Fruit fly (Drosophila melanogaster) whole organism, embryonic: Measurements from ENCODE around the gene CG5846.

Source experiments
- Atf6 ChIP-seq: fragments of 200-800 bp; sonication (Bioruptor generic); IDR thresholded peaks from 2 replicates; pipeline ENCODE4 v1.3.6; 2022; ENCODE audit warnings: missing biosample characterization, missing genetic modification characterization
- B-H2 ChIP-seq: fragments of 200-800 bp; sonication (Bioruptor generic); optimal IDR thresholded peaks from 2 replicates; lab custom pipeline; 2018; ENCODE audit warnings: missing biosample characterization, mild to moderate bottlenecking, missing genetic modification characterization
- CG10321 ChIP-seq: fragments of 200-800 bp; sonication (Bioruptor generic); IDR thresholded peaks from 2 replicates; pipeline ENCODE4 v1.3.6; 2022; ENCODE audit warnings: missing biosample characterization, missing genetic modification characterization
- CG10959 ChIP-seq: fragments of 200-800 bp; sonication (Bioruptor generic); IDR thresholded peaks from 2 replicates; pipeline ENCODE4 v1.3.6; 2022; ENCODE audit warnings: missing biosample characterization, missing genetic modification characterization
- CG11456 ChIP-seq: fragments of 200-800 bp; sonication (Bioruptor generic); IDR thresholded peaks from 3 replicates; pipeline ENCODE4 v1.3.6; 2022; ENCODE audit warnings: missing biosample characterization, missing genetic modification characterization
- CG11723 ChIP-seq: fragments of 200-800 bp; sonication (Bioruptor generic); optimal IDR thresholded peaks from 2 replicates; lab custom pipeline; 2017; ENCODE audit warnings: missing biosample characterization, mild to moderate bottlenecking, missing genetic modification characterization
- CG12744 ChIP-seq: fragments of 200-800 bp; sonication (Bioruptor generic); optimal IDR thresholded peaks from 2 replicates; lab custom pipeline; 2016; ENCODE audit warnings: missing biosample characterization, missing genetic modification characterization
- CG12942 ChIP-seq: fragments of 200-800 bp; sonication (Bioruptor generic); optimal IDR thresholded peaks from 3 replicates; lab custom pipeline; 2016; ENCODE audit warnings: missing biosample characterization, missing genetic modification characterization
- CG13296 ChIP-seq: fragments of 200-800 bp; sonication (Bioruptor generic); optimal IDR thresholded peaks from 3 replicates; lab custom pipeline; 2018; ENCODE audit warnings: missing biosample characterization, mild to moderate bottlenecking, missing genetic modification characterization
- CG13624 ChIP-seq: fragments of 200-800 bp; sonication (Bioruptor generic); optimal IDR thresholded peaks from 2 replicates; lab custom pipeline; 2016; ENCODE audit warnings: missing biosample characterization, missing genetic modification characterization
- CG14441 ChIP-seq: fragments of 200-800 bp; sonication (Bioruptor generic); IDR thresholded peaks from 2 replicates; pipeline ENCODE4 v1.3.6; 2022; ENCODE audit warnings: missing biosample characterization, missing genetic modification characterization
- CG17568 ChIP-seq: fragments of 200-800 bp; sonication (Bioruptor generic); optimal IDR thresholded peaks from 2 replicates; lab custom pipeline; 2018; ENCODE audit warnings: missing biosample characterization, mild to moderate bottlenecking, missing genetic modification characterization, moderate library complexity
- CG18011 ChIP-seq: fragments of 200-800 bp; sonication (Bioruptor generic); optimal IDR thresholded peaks from 2 replicates; lab custom pipeline; 2017; ENCODE audit warnings: missing biosample characterization, missing genetic modification characterization, mild to moderate bottlenecking, moderate library complexity, missing genotype
- CG3163 ChIP-seq: fragments of 200-800 bp; sonication (Bioruptor generic); optimal IDR thresholded peaks from 3 replicates; lab custom pipeline; 2016; ENCODE audit warnings: missing biosample characterization, missing genetic modification characterization
- CG6765 ChIP-seq: fragments of 200-800 bp; sonication (Bioruptor generic); optimal IDR thresholded peaks from 3 replicates; lab custom pipeline; 2017; ENCODE audit warnings: missing biosample characterization, mild to moderate bottlenecking, missing genetic modification characterization
- CG6813 ChIP-seq: fragments of 200-800 bp; sonication (Bioruptor generic); optimal IDR thresholded peaks from 2 replicates; lab custom pipeline; 2017; ENCODE audit warnings: missing biosample characterization, missing genetic modification characterization, mild to moderate bottlenecking, moderate library complexity, missing genetic modification reagents
- CG7963 ChIP-seq: fragments of 200-800 bp; sonication (Bioruptor generic); IDR thresholded peaks from 3 replicates; pipeline ENCODE4 v1.3.6; 2022; ENCODE audit warnings: missing biosample characterization, missing genetic modification characterization; ENCODE audit not compliant: partially characterized antibody
- CG8290 ChIP-seq, 3 experiments: fragments of 200-800 bp; sonication (Bioruptor generic); optimal IDR thresholded peaks; 2 replicates each; lab custom pipeline; 2016 to 2019; ENCODE audit warnings: missing biosample characterization in 3 of 3, missing genetic modification characterization in 3 of 3, mild to moderate bottlenecking in 2 of 3, moderate library complexity in 1 of 3
- CG9437 ChIP-seq: fragments of 200-800 bp; sonication (Bioruptor generic); optimal IDR thresholded peaks from 2 replicates; lab custom pipeline; 2018; ENCODE audit warnings: missing biosample characterization, mild to moderate bottlenecking, missing genetic modification characterization
- CG9727 ChIP-seq: fragments of 200-800 bp; sonication (Bioruptor generic); optimal IDR thresholded peaks from 3 replicates; lab custom pipeline; 2017; ENCODE audit warnings: missing biosample characterization, mild to moderate bottlenecking, missing genetic modification characterization
- CG9932 ChIP-seq: fragments of 200-800 bp; sonication (Bioruptor generic); IDR thresholded peaks from 2 replicates; pipeline ENCODE4 v1.3.6; 2022; ENCODE audit warnings: missing biosample characterization, missing genetic modification characterization
- Gsc ChIP-seq: fragments of 200-800 bp; sonication (Bioruptor generic); IDR thresholded peaks from 2 replicates; pipeline ENCODE4 v1.3.6; 2022; ENCODE audit warnings: missing biosample characterization, missing genetic modification characterization
- H2.0 ChIP-seq: fragments of 200-800 bp; sonication (Bioruptor generic); IDR thresholded peaks from 2 replicates; pipeline ENCODE4 v1.3.6; 2022; ENCODE audit warnings: missing biosample characterization, missing genetic modification characterization
- HmgD ChIP-seq: fragments of 200-800 bp; sonication (Bioruptor generic); optimal IDR thresholded peaks from 3 replicates; lab custom pipeline; 2016; ENCODE audit warnings: missing biosample characterization, missing genetic modification characterization
- Hmr ChIP-seq: fragments of 200-800 bp; sonication (Bioruptor generic); optimal IDR thresholded peaks from 3 replicates; lab custom pipeline; 2017; ENCODE audit warnings: mild to moderate bottlenecking, missing biosample characterization, missing genetic modification reagents, missing genetic modification characterization
- NC2α ChIP-seq: fragments of 200-800 bp; sonication (Bioruptor generic); optimal IDR thresholded peaks from 2 replicates; lab custom pipeline; 2016; ENCODE audit warnings: missing biosample characterization, missing genetic modification characterization
- NC2β ChIP-seq: fragments of 200-800 bp; sonication (Bioruptor generic); optimal IDR thresholded peaks from 2 replicates; lab custom pipeline; 2016; ENCODE audit warnings: missing biosample characterization, missing genetic modification characterization
- NFAT ChIP-seq: fragments of 200-800 bp; sonication (Bioruptor generic); IDR thresholded peaks from 2 replicates; pipeline ENCODE4 v1.3.6; 2022; ENCODE audit warnings: missing biosample characterization, missing genetic modification characterization
- Optix ChIP-seq: fragments of 200-800 bp; sonication (Bioruptor generic); IDR thresholded peaks from 3 replicates; pipeline ENCODE4 v1.3.6; 2022; ENCODE audit warnings: missing biosample characterization, missing genetic modification characterization
- Ptx1 ChIP-seq: fragments of 200-800 bp; sonication (Bioruptor generic); IDR thresholded peaks from 2 replicates; pipeline ENCODE4 v1.3.6; 2022; ENCODE audit warnings: missing biosample characterization, missing genetic modification characterization
- Rx ChIP-seq: fragments of 200-800 bp; sonication (Bioruptor generic); IDR thresholded peaks from 2 replicates; pipeline ENCODE4 v1.3.6; 2022; ENCODE audit warnings: missing biosample characterization, missing genetic modification characterization
- Side ChIP-seq: fragments of 200-800 bp; sonication (Bioruptor generic); optimal IDR thresholded peaks from 2 replicates; lab custom pipeline; 2016; ENCODE audit warnings: missing biosample characterization, missing genetic modification characterization
- Ssrp ChIP-seq: fragments of 200-800 bp; sonication (Bioruptor generic); optimal IDR thresholded peaks from 2 replicates; lab custom pipeline; 2018; ENCODE audit warnings: missing biosample characterization, mild to moderate bottlenecking, missing genetic modification characterization, moderate library complexity
- TFAM ChIP-seq: fragments of 200-800 bp; sonication (Bioruptor generic); optimal IDR thresholded peaks from 2 replicates; lab custom pipeline; 2017; ENCODE audit warnings: missing biosample characterization, missing genetic modification characterization, inconsistent platforms
- bigmax ChIP-seq: fragments of 200-800 bp; sonication (Bioruptor generic); optimal IDR thresholded peaks from 2 replicates; lab custom pipeline; 2018; ENCODE audit warnings: missing biosample characterization, mild to moderate bottlenecking, missing genetic modification characterization
- croc ChIP-seq: fragments of 200-800 bp; sonication (Bioruptor generic); conservative IDR thresholded peaks from 3 replicates; pipeline ENCODE4 v1.3.6; 2022; ENCODE audit warnings: missing biosample characterization, missing genetic modification characterization
- dm ChIP-seq: fragments of 200-800 bp; sonication (Bioruptor generic); optimal IDR thresholded peaks from 3 replicates; lab custom pipeline; 2016; ENCODE audit warnings: missing biosample characterization, missing genetic modification characterization
- dysf ChIP-seq: fragments of 200-800 bp; sonication (Bioruptor generic); IDR thresholded peaks from 3 replicates; pipeline ENCODE4 v1.3.6; 2022; ENCODE audit warnings: missing biosample characterization, missing genetic modification characterization
- gcm ChIP-seq: fragments of 200-800 bp; sonication (Bioruptor generic); optimal IDR thresholded peaks from 2 replicates; lab custom pipeline; 2019; ENCODE audit warnings: missing biosample characterization, mild to moderate bottlenecking, missing genetic modification characterization, moderate library complexity
- hb ChIP-seq: fragments of 200-800 bp; sonication (Bioruptor generic); IDR thresholded peaks from 3 replicates; pipeline ENCODE4 v1.3.6; 2022; ENCODE audit warnings: missing biosample characterization, missing genetic modification characterization; ENCODE audit not compliant: partially characterized antibody
- odd ChIP-seq: fragments of 200-800 bp; sonication (Bioruptor generic); optimal IDR thresholded peaks from 2 replicates; lab custom pipeline; 2017; ENCODE audit warnings: missing biosample characterization, mild to moderate bottlenecking, missing genetic modification characterization
- prd ChIP-seq, 3 experiments: fragments of >200 bp in 2 of 3; fragments of 200-800 bp in 1 of 3; sonication (Bioruptor generic) in 1 of 3; optimal IDR thresholded peaks in 2 of 3; IDR thresholded peaks in 1 of 3; 2 replicates in 2 of 3; 3 replicates in 1 of 3; pipeline versions ENCODE4 v1.3.6 to Lab custom; 2017 to 2022; ENCODE audit warnings: missing biosample characterization in 1 of 3, missing genetic modification characterization in 1 of 3
- pum ChIP-seq: fragments of 200-800 bp; sonication (Bioruptor generic); optimal IDR thresholded peaks from 2 replicates; lab custom pipeline; 2016; ENCODE audit warnings: missing biosample characterization, missing genetic modification characterization
- ranshi ChIP-seq: fragments of 200-800 bp; sonication (Bioruptor generic); IDR thresholded peaks from 2 replicates; pipeline ENCODE4 v1.3.6; 2022; ENCODE audit warnings: missing biosample characterization, missing genetic modification characterization
- row ChIP-seq: fragments of 200-800 bp; sonication (Bioruptor generic); IDR thresholded peaks from 3 replicates; pipeline ENCODE4 v1.3.6; 2022; ENCODE audit warnings: missing biosample characterization, missing genetic modification characterization
- sens ChIP-seq: fragments of 200-800 bp; sonication (Bioruptor generic); peaks from one replicate; lab custom pipeline; 2016; ENCODE audit warnings: missing biosample characterization, missing genetic modification characterization
- slbo ChIP-seq: fragments of 200-800 bp; sonication (Bioruptor generic); IDR thresholded peaks from 2 replicates; pipeline ENCODE4 v1.3.6; 2022; ENCODE audit warnings: missing biosample characterization, missing genetic modification characterization
- sug ChIP-seq: fragments of 200-800 bp; optimal IDR thresholded peaks from 2 replicates; lab custom pipeline; 2019; ENCODE audit warnings: missing biosample characterization, mild to moderate bottlenecking, missing genetic modification characterization, moderate library complexity
- trem ChIP-seq: fragments of 200-800 bp; optimal IDR thresholded peaks from 3 replicates; lab custom pipeline; 2019; ENCODE audit warnings: missing biosample characterization, mild to moderate bottlenecking, missing genetic modification characterization, moderate library complexity
- trh ChIP-seq: fragments of 200-800 bp; sonication (Bioruptor generic); optimal IDR thresholded peaks from 2 replicates; lab custom pipeline; 2016; ENCODE audit warnings: missing biosample characterization, missing genetic modification characterization
- vvl ChIP-seq: fragments of 200-800 bp; sonication (Bioruptor generic); IDR thresholded peaks from 2 replicates; pipeline ENCODE4 v1.3.6; 2022; ENCODE audit warnings: missing biosample characterization, missing genetic modification characterization

Gene CG5846

DNA sequence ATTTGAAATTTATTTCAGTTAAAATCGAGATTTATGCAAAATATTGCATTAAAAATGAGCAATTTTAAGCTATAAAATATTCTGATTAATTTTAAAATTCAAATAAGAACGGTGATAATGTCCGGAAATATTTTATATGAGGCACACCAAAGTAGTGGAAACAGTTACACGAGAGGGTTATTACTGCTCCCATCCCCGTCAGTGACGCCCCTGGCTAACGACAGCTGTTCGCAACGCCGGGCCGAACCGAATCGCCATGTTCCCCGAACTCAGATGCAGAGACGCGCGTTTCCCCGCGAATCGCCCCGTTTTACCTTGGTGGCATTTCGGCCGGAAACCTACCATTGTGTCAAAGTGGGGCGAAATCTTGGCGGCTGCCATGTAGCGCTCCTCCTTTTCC lies 45.3 kb downstream of the CG5846 start (continued):
- TF ChIP-seq CG13296 (peak; percentile 9), CG10959 (GFP tag; lab: Robert Waterston, UW) (no peak), NC2α (GFP tag; lab: Kevin White, UChicago) (no peak), CG14441 (GFP tag; lab: Robert Waterston, UW) (0 out of 2 replicates have a peak, but pooled peaks have one; percentile 4), croc (GFP tag; lab: Robert Waterston, UW) (no peak), dm (GFP tag; lab: Kevin White, UChicago) (no peak), CG6765 (GFP tag; lab: Kevin White, UChicago) (no peak), CG13624 (GFP tag; lab: Kevin White, UChicago) (no peak), prd (optimal IDR thresholded peaks at IDR 0.05; lab: Kevin White, UChicago) (no peak), prd (GFP tag; IDR thresholded peaks at IDR 0.05; lab: Robert Waterston, UW) (0 out of 3 replicates have a peak, but pooled peaks have one; percentile 13), TFAM (GFP tag; lab: Kevin White, UChicago) (no peak), dysf (GFP tag; lab: Robert Waterston, UW) (peak; percentile 13; the same call in 1 of the 3 replicates), Rx (GFP tag; lab: Robert Waterston, UW) (no peak), Atf6 (GFP tag; lab: Robert Waterston, UW) (peak; percentile 44; the same call in 1 of the 2 replicates), CG7963 (GFP tag; lab: Robert Waterston, UW) (no peak), CG9932 (GFP tag; lab: Robert Waterston, UW) (peak; percentile 54), CG11723 (GFP tag; lab: Kevin White, UChicago) (no peak), trh (no peak), Hmr (GFP tag; lab: Kevin White, UChicago) (peak; percentile 3), CG17568 (GFP tag; lab: Kevin White, UChicago) (no peak), Ptx1 (GFP tag; lab: Robert Waterston, UW) (peak; percentile 50), odd (no peak), CG11456 (GFP tag; lab: Robert Waterston, UW) (0 out of 3 replicates have a peak, but pooled peaks have one; percentile 34), row (GFP tag; lab: Robert Waterston, UW) (peak; percentile 81), HmgD (GFP tag; lab: Kevin White, UChicago) (no peak), Ssrp (tag; lab: Kevin White, UChicago) (no peak), H2.0 (no peak), CG8290 (GFP tag; optimal IDR thresholded peaks at IDR 0.05; lab: Kevin White, UChicago) (no peak), CG8290 (tag; optimal IDR thresholded peaks at IDR 0.05; lab: Kevin White, UChicago) (peak in 1 of 2 experiments; percentile 14), slbo (GFP tag; lab: Robert Waterston, UW) (peak; percentile 74), ranshi (0 out of 2 replicates have a peak, but pooled peaks have one; percentile 31), NC2β (GFP tag; lab: Kevin White, UChicago) (no peak), hb (GFP tag; lab: Robert Waterston, UW) (no peak), Side (GFP tag; lab: Kevin White, UChicago) (peak; percentile 55), sens (GFP tag; lab: Kevin White, UChicago) (peak; percentile 53), CG10321 (GFP tag; lab: Robert Waterston, UW) (no peak), sug (tag; lab: Kevin White, UChicago) (peak; percentile 7), gcm (GFP tag; lab: Kevin White, UChicago) (no peak), NFAT (0 out of 2 replicates have a peak, but pooled peaks have one; percentile 23), CG9437 (GFP tag; lab: Kevin White, UChicago) (no peak), CG12744 (no peak), bigmax (no peak), CG6813 (GFP tag; lab: Kevin White, UChicago) (no peak), Gsc (GFP tag; lab: Robert Waterston, UW) (no peak), B-H2 (GFP tag; lab: Kevin White, UChicago) (no peak), CG9727 (no peak), vvl (GFP tag; lab: Robert Waterston, UW) (0 out of 2 replicates have a peak, but pooled peaks have one; percentile 40), pum (GFP tag; lab: Kevin White, UChicago) (no peak), trem (tag; lab: Kevin White, UChicago) (no peak), CG12942 (GFP tag; lab: Kevin White, UChicago) (no peak), CG3163 (GFP tag; lab: Kevin White, UChicago) (no peak), CG18011 (GFP tag; lab: Kevin White, UChicago) (no peak), Optix (GFP tag; lab: Robert Waterston, UW) (peak; percentile 24; the same call in 1 of the 3 replicates)
